Fruit fly (Drosophila melanogaster) whole organism, embryonic: ENCODE results near the gene GlnRS.

Experiments
- Abd-B ChIP-seq: fragments of 200-800 bp; sonication (Bioruptor generic); optimal IDR thresholded peaks from 2 replicates; lab custom pipeline; 2018; ENCODE audit warnings: missing biosample characterization, mild to moderate bottlenecking, missing genetic modification characterization, moderate library complexity
- CG1233 ChIP-seq: fragments of 200-800 bp; sonication (Bioruptor generic); optimal IDR thresholded peaks from 4 replicates; lab custom pipeline; 2018; ENCODE audit warnings: missing biosample characterization, mild to moderate bottlenecking, missing genetic modification characterization
- CG17829 ChIP-seq: fragments of 200-800 bp; optimal IDR thresholded peaks from 2 replicates; lab custom pipeline; 2019; ENCODE audit warnings: missing biosample characterization, mild to moderate bottlenecking, missing genetic modification characterization, moderate library complexity
- CG43689 ChIP-seq: fragments of 200-800 bp; sonication (Bioruptor generic); IDR thresholded peaks from 2 replicates; pipeline ENCODE4 v1.3.6; 2022; ENCODE audit warnings: missing biosample characterization, missing genetic modification characterization
- CG9215 ChIP-seq: fragments of 200-800 bp; sonication (Bioruptor generic); IDR thresholded peaks from 2 replicates; pipeline ENCODE4 v1.3.6; 2022; ENCODE audit warnings: missing biosample characterization, missing genetic modification characterization
- Deaf1 ChIP-seq: fragments of 200-800 bp; optimal IDR thresholded peaks from 3 replicates; lab custom pipeline; 2019; ENCODE audit warnings: missing biosample characterization, mild to moderate bottlenecking, missing genetic modification characterization, moderate library complexity
- Side ChIP-seq: fragments of 200-800 bp; sonication (Bioruptor generic); optimal IDR thresholded peaks from 2 replicates; lab custom pipeline; 2016; ENCODE audit warnings: missing biosample characterization, missing genetic modification characterization
- slbo ChIP-seq: fragments of 200-800 bp; sonication (Bioruptor generic); IDR thresholded peaks from 2 replicates; pipeline ENCODE4 v1.3.6; 2022; ENCODE audit warnings: missing biosample characterization, missing genetic modification characterization

DNA sequence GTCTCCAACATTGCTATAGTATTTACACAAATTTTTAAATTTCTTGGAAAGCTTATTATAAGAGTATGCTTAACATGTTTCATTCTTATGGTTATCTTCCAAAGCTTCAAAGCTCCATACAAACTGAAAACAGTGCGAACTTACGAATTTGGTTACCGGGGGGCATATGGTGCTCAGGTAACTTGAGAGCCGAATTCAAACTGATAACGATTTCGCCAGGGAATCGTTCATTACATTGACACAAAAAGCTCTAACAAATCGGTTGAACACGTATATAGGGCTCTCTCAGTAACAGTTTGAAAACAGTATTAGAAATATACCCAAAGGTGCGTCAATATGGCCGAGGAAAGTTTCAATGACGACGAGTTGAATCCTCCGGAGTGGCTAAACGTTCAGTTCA lies 35.1 kb upstream of the GlnRS start, which contains the start of gene CG13659:
- TF ChIP-seq CG43689 (GFP tag; lab: Robert Waterston, UW), result no peak
- TF ChIP-seq CG9215, result no peak
- TF ChIP-seq CG17829 (tag; lab: Kevin White, UChicago), result no peak
- no peak for TF ChIP-seq slbo (GFP tag; lab: Robert Waterston, UW)
- no peak for TF ChIP-seq Deaf1 (tag; lab: Kevin White, UChicago)
- no peak for TF ChIP-seq Abd-B (GFP tag; lab: Kevin White, UChicago)
- no peak for TF ChIP-seq CG1233 (GFP tag; lab: Kevin White, UChicago)
- TF ChIP-seq Side (GFP tag; lab: Kevin White, UChicago), result no peak
